Fruit fly (Drosophila melanogaster): ENCODE data around the gene CG33159.

DNA sequence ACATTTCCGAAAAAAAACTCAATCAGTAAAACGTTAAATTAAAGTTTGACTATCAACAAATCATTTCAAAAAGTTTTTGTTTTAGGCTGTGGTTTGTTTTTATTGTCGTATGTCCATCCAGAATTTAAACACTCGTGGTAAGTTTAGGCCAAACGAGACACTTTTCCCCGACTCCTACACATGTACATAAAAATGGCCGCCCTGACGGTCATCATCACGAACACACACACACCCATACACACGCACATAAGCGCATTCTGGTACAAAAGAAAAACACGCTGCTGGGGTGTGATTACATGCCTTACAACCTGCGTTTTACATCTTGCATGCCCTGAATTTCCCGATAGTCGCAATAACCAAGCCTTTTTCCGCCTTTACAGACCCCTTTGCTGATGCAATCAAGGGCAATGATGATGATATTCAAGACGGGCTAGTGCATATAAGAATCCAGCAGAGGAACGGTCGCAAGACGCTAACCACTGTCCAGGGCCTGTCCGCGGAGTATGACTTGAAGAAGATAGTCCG is 19.2 kb upstream of the CG33159 start:
- TF ChIP-seq CG2202 (tag; optimal IDR thresholded peaks at IDR 0.05) (no peak), Gug (GFP tag; IDR thresholded peaks at IDR 0.05) (no peak), eve (GFP tag; optimal IDR thresholded peaks at IDR 0.05) (no peak), cas (GFP tag; IDR thresholded peaks at IDR 0.05) (no peak)
